Worm (Caenorhabditis elegans) whole organism, young adult: ENCODE results near the gene wars-1.

Experiments used
- C06A6.2 ChIP-seq: fragments of 200-800 bp; sonication (Bioruptor generic); conservative IDR thresholded peaks from 2 replicates; pipeline ENCODE4 v1.3.6; 2022; ENCODE audit warnings: missing genetic modification characterization, missing compliant biosample characterization
- F55B11.4 ChIP-seq: sonication (generic microtip); optimal IDR thresholded peaks from 2 replicates; lab custom pipeline; 2016; ENCODE audit warnings: missing compliant biosample characterization, missing genetic modification characterization, borderline replicate concordance; ENCODE audit not compliant: insufficient read depth
- ama-1 ChIP-seq, 3 experiments: fragments of 150-350 bp in 1 of 3; sonication (generic microtip) in 2 of 3; optimal IDR thresholded peaks; 2 replicates each; lab custom pipeline; 2014 to 2018; ENCODE audit warnings: missing biosample characterization in 2 of 3, missing genetic modification characterization in 2 of 3, missing genetic modification reagents in 2 of 3
- bed-1 ChIP-seq: fragments of 200-800 bp; sonication (Bioruptor generic); IDR thresholded peaks from 2 replicates; pipeline ENCODE4 v1.3.6; 2022; ENCODE audit warnings: missing genetic modification reagents, missing genetic modification characterization, missing compliant biosample characterization
- ccch-3 ChIP-seq: fragments of 200-800 bp; sonication (Bioruptor generic); optimal IDR thresholded peaks from 2 replicates; lab custom pipeline; 2018; ENCODE audit warnings: mild to moderate bottlenecking, missing genetic modification characterization, missing compliant biosample characterization
- lin-35 ChIP-seq, 3 experiments: fragments of 150-350 bp in 2 of 3; sonication (generic microtip) in 1 of 3; optimal IDR thresholded peaks; 2 replicates each; lab custom pipeline; 2014 to 2018; ENCODE audit warnings: missing biosample characterization in 3 of 3, missing genetic modification characterization in 3 of 3, missing genetic modification reagents in 3 of 3
- lsl-1 ChIP-seq: fragments of 200-800 bp; sonication (Bioruptor generic); optimal IDR thresholded peaks from 2 replicates; lab custom pipeline; 2018; ENCODE audit warnings: mild to moderate bottlenecking, missing genetic modification characterization, moderate library complexity, missing compliant biosample characterization
- nhr-80 ChIP-seq: sonication (generic microtip); optimal IDR thresholded peaks from 2 replicates; lab custom pipeline; 2016; ENCODE audit warnings: missing genetic modification characterization, missing compliant biosample characterization
- pbrm-1 ChIP-seq: fragments of 200-800 bp; sonication (Bioruptor generic); IDR thresholded peaks from 2 replicates; pipeline ENCODE4 v1.3.6; 2022; ENCODE audit warnings: missing genetic modification reagents, missing genetic modification characterization, missing compliant biosample characterization
- pha-4 ChIP-seq: fragments of 150-350 bp; sonication (generic microtip); optimal IDR thresholded peaks from 2 replicates; lab custom pipeline; 2014; ENCODE audit warnings: missing biosample characterization, missing genetic modification reagents, missing genetic modification characterization
- snpc-1.1 ChIP-seq: sonication (generic microtip); optimal IDR thresholded peaks from 2 replicates; lab custom pipeline; 2017; ENCODE audit warnings: missing genetic modification characterization, mild to moderate bottlenecking, missing compliant biosample characterization, antibody characterized with exemption, moderate library complexity, missing genotype, missing genetic modification reagents; ENCODE audit not compliant: insufficient read depth

DNA sequence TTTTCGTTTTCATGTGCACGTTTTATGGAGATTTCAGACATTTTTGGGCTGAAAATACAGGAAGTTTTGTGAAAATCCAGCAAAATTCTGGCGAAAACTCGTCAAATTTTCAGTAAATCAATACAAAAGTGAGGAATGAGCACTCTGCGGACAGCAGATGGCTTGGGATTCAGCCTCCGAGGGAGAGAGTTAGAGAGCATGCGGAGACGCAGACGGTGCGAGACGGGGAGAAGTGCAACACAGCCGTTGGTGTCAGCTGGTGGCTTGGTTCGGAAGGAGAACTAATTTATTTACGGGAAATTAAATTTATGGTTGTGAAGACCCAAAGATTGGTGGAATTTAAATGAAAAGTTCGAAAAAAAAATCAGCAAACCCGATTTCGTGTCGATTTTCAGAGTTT, 50.4 kb downstream of the wars-1 start, which contains the start of gene C54E10.6:
- TF ChIP-seq nhr-80 (tag; lab: Kevin White, UChicago) (no peak), lsl-1 (GFP tag; lab: Kevin White, UChicago) (no peak), ama-1 (optimal IDR thresholded peaks at IDR 0.05; lab: Kevin White, UChicago) (no peak), ama-1 (GFP tag; optimal IDR thresholded peaks at IDR 0.05; lab: Kevin White, UChicago) (no peak), pbrm-1 (GFP tag; lab: Robert Waterston, UW) (no peak), ccch-3 (no peak), C06A6.2 (GFP tag; lab: Robert Waterston, UW) (no peak), bed-1 (GFP tag; lab: Robert Waterston, UW) (no peak), F55B11.4 (tag; lab: Kevin White, UChicago) (no peak), snpc-1.1 (no peak), pha-4 (tag; lab: Kevin White, UChicago) (no peak), lin-35 (GFP tag; optimal IDR thresholded peaks at IDR 0.05; lab: Kevin White, UChicago) (no peak)
